Fruit fly (Drosophila melanogaster): ENCODE measurements around the gene CG32354.

dm6 chr3L:8453443-8454360 lies 31.7 kb upstream of the CG32354 start:
- TF ChIP-seq CG11617 (GFP tag; optimal IDR thresholded peaks at IDR 0.05): peak; percentile 19
- TF ChIP-seq CG33017 (tag; optimal IDR thresholded peaks at IDR 0.05): peak; percentile 25
- TF ChIP-seq CG5204 (GFP tag; optimal IDR thresholded peaks at IDR 0.05): peak; percentile 62
- no peak for TF ChIP-seq bab1 (GFP tag; optimal IDR thresholded peaks at IDR 0.05)
- no peak for TF ChIP-seq Mnt (GFP tag; optimal IDR thresholded peaks at IDR 0.05)
- TF ChIP-seq cic (GFP tag; optimal IDR thresholded peaks at IDR 0.05): no peak
- TF ChIP-seq Hr96 (GFP tag; optimal IDR thresholded peaks at IDR 0.05): peak; percentile 12
- no peak for TF ChIP-seq Clk (GFP tag; optimal IDR thresholded peaks at IDR 0.05)
- peak; percentile 67 for TF ChIP-seq CG12768 (GFP tag; optimal IDR thresholded peaks at IDR 0.05)
- TF ChIP-seq CG7045 (GFP tag; optimal IDR thresholded peaks at IDR 0.05): peak; percentile 59

Measured in whole organism, adult.